Worm (Caenorhabditis elegans): ENCODE data around the gene Y45F10D.7.
A peak's percentile ranks its signal among the peaks of the same experiment; 100 is the strongest.

- TF ChIP-seq unc-62 (GFP tag; optimal IDR thresholded peaks at IDR 0.05): no peak
- no peak for TF ChIP-seq skn-1 (tag; optimal IDR thresholded peaks at IDR 0.05)
- TF ChIP-seq nhr-28 (tag; optimal IDR thresholded peaks at IDR 0.05): no peak
- no peak for TF ChIP-seq nhr-25 (tag; optimal IDR thresholded peaks at IDR 0.05)
- no peak for TF ChIP-seq ceh-16 (tag; optimal IDR thresholded peaks at IDR 0.05)
- no peak for TF ChIP-seq egl-27 (tag; optimal IDR thresholded peaks at IDR 0.05)
- TF ChIP-seq elt-3 (tag; optimal IDR thresholded peaks at IDR 0.05): no peak
- peak; percentile 35 for TF ChIP-seq pha-4 (tag; optimal IDR thresholded peaks at IDR 0.05)
These were observed 2.0 kb upstream of the Y45F10D.7 start, which contains the start of gene icap-1 for ce11 chrIV:13786690-13787089.

All from whole organism, L3 larva.